Fruit fly (Drosophila melanogaster): Measurements from ENCODE around the gene CG14985.

CG14985 gene

dm6 chr3L:4016754-4017153, 13.5 kb downstream of the CG14985 start (continued):
- peak; percentile 46 for TF ChIP-seq CG8290 (GFP tag; optimal IDR thresholded peaks at IDR 0.05)
- TF ChIP-seq CG8290 (tag; optimal IDR thresholded peaks at IDR 0.05), result peak in 1 of 2 experiments; percentile 67
- peak; percentile 97 for TF ChIP-seq sens (GFP tag)
- TF ChIP-seq luna (GFP tag; optimal IDR thresholded peaks at IDR 0.05), result no peak
- peak; percentile 28 for TF ChIP-seq CG31388 (GFP tag; optimal IDR thresholded peaks at IDR 0.05)
- peak; percentile 56; the same call in 1 of the 2 replicates for TF ChIP-seq danr (GFP tag; IDR thresholded peaks at IDR 0.05)
- TF ChIP-seq CG1602 (GFP tag; optimal IDR thresholded peaks at IDR 0.05), result peak; percentile 62
- TF ChIP-seq kah (GFP tag; optimal IDR thresholded peaks at IDR 0.05), result peak; percentile 13
- TF ChIP-seq CG11247 (GFP tag; IDR thresholded peaks at IDR 0.05), result no peak
- 0 out of 2 replicates have a peak, but pooled peaks have one; percentile 31 for TF ChIP-seq NFAT (GFP tag; IDR thresholded peaks at IDR 0.05)
- peak; percentile 75; the same call in 1 of the 2 replicates for TF ChIP-seq sens-2 (GFP tag; IDR thresholded peaks at IDR 0.05)
- no peak for TF ChIP-seq nerfin-2 (GFP tag; IDR thresholded peaks at IDR 0.05; ENCODE audit: partially characterized antibody)
- no peak for TF ChIP-seq zf30C (GFP tag; optimal IDR thresholded peaks at IDR 0.05)
- no peak for TF ChIP-seq fu2 (GFP tag; optimal IDR thresholded peaks at IDR 0.05)
- peak; percentile 19 for TF ChIP-seq CG31365 (tag; optimal IDR thresholded peaks at IDR 0.05)
- no peak for TF ChIP-seq Hand (GFP tag; optimal IDR thresholded peaks at IDR 0.05)
- TF ChIP-seq Xrp1 (GFP tag; IDR thresholded peaks at IDR 0.05), result peak; percentile 86
- TF ChIP-seq H15 (GFP tag; IDR thresholded peaks at IDR 0.05), result peak; percentile 58; the same call in 1 of the 3 replicates
- TF ChIP-seq Pdp1 (GFP tag; optimal IDR thresholded peaks at IDR 0.05), result peak; percentile 43 to 59
- TF ChIP-seq Hmx (GFP tag; optimal IDR thresholded peaks at IDR 0.05), result no peak
- no peak for TF ChIP-seq YL-1 (GFP tag; optimal IDR thresholded peaks at IDR 0.05)
- TF ChIP-seq CG12071 (GFP tag; optimal IDR thresholded peaks at IDR 0.05), result peak; percentile 25
- TF ChIP-seq zfh1 (GFP tag; IDR thresholded peaks at IDR 0.05), result peak; percentile 90
- TF ChIP-seq Lim3 (GFP tag; IDR thresholded peaks at IDR 0.05), result no peak
- peak; percentile 66 for TF ChIP-seq CG10366 (GFP tag; IDR thresholded peaks at IDR 0.05)
- TF ChIP-seq BEAF-32 (GFP tag; optimal IDR thresholded peaks at IDR 0.05), result no peak
- no peak for TF ChIP-seq Hmr (GFP tag; optimal IDR thresholded peaks at IDR 0.05)
- TF ChIP-seq pita (GFP tag; optimal IDR thresholded peaks at IDR 0.05), result no peak
- no peak for TF ChIP-seq mirr (GFP tag; optimal IDR thresholded peaks at IDR 0.05)
- TF ChIP-seq p53 (GFP tag; optimal IDR thresholded peaks at IDR 0.05), result peak; percentile 0
- no peak for TF ChIP-seq chinmo (GFP tag; IDR thresholded peaks at IDR 0.05; ENCODE audit: partially characterized antibody)
- TF ChIP-seq disco-r (GFP tag; optimal IDR thresholded peaks at IDR 0.05), result no peak
- no peak for TF ChIP-seq nom (GFP tag; optimal IDR thresholded peaks at IDR 0.05)
- TF ChIP-seq nerfin-1 (tag; optimal IDR thresholded peaks at IDR 0.05), result peak; percentile 56
- TF ChIP-seq amos (GFP tag; IDR thresholded peaks at IDR 0.05; ENCODE audit: partially characterized antibody), result no peak
- peak; percentile 21; the same call in 1 of the 2 replicates for TF ChIP-seq crol (GFP tag; IDR thresholded peaks at IDR 0.05)
- no peak for TF ChIP-seq ato (GFP tag; IDR thresholded peaks at IDR 0.05; ENCODE audit: partially characterized antibody)
- TF ChIP-seq CG4424 (GFP tag; optimal IDR thresholded peaks at IDR 0.05), result peak; percentile 74
- TF ChIP-seq Atf-2 (GFP tag; optimal IDR thresholded peaks at IDR 0.05), result peak; percentile 32
- TF ChIP-seq CG7786 (GFP tag; optimal IDR thresholded peaks at IDR 0.05), result peak; percentile 52
- no peak for TF ChIP-seq Dbx (GFP tag; IDR thresholded peaks at IDR 0.05)
- peak; percentile 67 for TF ChIP-seq HLH3B (GFP tag; IDR thresholded peaks at IDR 0.05)
- 0 out of 2 replicates have a peak, but pooled peaks have one; percentile 46 for TF ChIP-seq CG1024 (GFP tag; IDR thresholded peaks at IDR 0.05)
- TF ChIP-seq her (GFP tag; optimal IDR thresholded peaks at IDR 0.05), result peak; percentile 12
- TF ChIP-seq vvl (GFP tag; IDR thresholded peaks at IDR 0.05), result peak; percentile 81
- peak; percentile 20 for TF ChIP-seq Nf-YB (GFP tag; optimal IDR thresholded peaks at IDR 0.05)
- TF ChIP-seq Tbp (GFP tag; optimal IDR thresholded peaks at IDR 0.05), result no peak
- TF ChIP-seq dimm (GFP tag; IDR thresholded peaks at IDR 0.05), result no peak
- peak; percentile 65 for TF ChIP-seq CG12219 (GFP tag; optimal IDR thresholded peaks at IDR 0.05)
- no peak for TF ChIP-seq CG9797 (GFP tag; optimal IDR thresholded peaks at IDR 0.05)
- TF ChIP-seq CG8281 (tag; optimal IDR thresholded peaks at IDR 0.05), result no peak
- TF ChIP-seq ewg (GFP tag; optimal IDR thresholded peaks at IDR 0.05), result peak; percentile 56

All from whole organism, embryonic.